In genomic region chrV:1164196-1164691, ce11 we compare ENCODE assay signal across 5 worm cellular contexts.
TF ChIP-seq lines count a peak whose summit lies in the region.

T21H3.5 (minus strand) TSS chrV:1164293.

TF ChIP-seq in whole organism, L1 larva, 84 proteins besides CTCF, POLR2A, EP300 and RAD21:
- TF ChIP-seq blmp-1 (tag; optimal IDR thresholded peaks at IDR 0.05; lab: Kevin White, UChicago) (peak; percentile 33), snu-23 (GFP tag; optimal IDR thresholded peaks at IDR 0.05; lab: Kevin White, UChicago) (no peak), nhr-11 (tag; optimal IDR thresholded peaks at IDR 0.05; lab: Kevin White, UChicago) (no peak), rnt-1 (tag; optimal IDR thresholded peaks at IDR 0.05; lab: Kevin White, UChicago) (no peak), elt-3 (tag; optimal IDR thresholded peaks at IDR 0.05; lab: Kevin White, UChicago) (no peak)

TF ChIP-seq in whole organism, L3 larva, 47 proteins besides CTCF, POLR2A, EP300 and RAD21:
- TF ChIP-seq ztf-4 (tag; optimal IDR thresholded peaks at IDR 0.05; lab: Kevin White, UChicago) = no peak
- TF ChIP-seq nhr-25 (tag; optimal IDR thresholded peaks at IDR 0.05; lab: Kevin White, UChicago) = peak; percentile 12

TF ChIP-seq in whole organism, L4 larva, 104 proteins besides CTCF, POLR2A, EP300 and RAD21:
- no peak for TF ChIP-seq spr-3 (GFP tag; optimal IDR thresholded peaks at IDR 0.05; lab: Kevin White, UChicago)
- TF ChIP-seq F49E8.2 (tag; optimal IDR thresholded peaks at IDR 0.05; lab: Kevin White, UChicago; ENCODE audit: borderline replicate concordance) = no peak
- TF ChIP-seq attf-4 (tag; optimal IDR thresholded peaks at IDR 0.05; lab: Kevin White, UChicago) = no peak
- TF ChIP-seq mxl-3 (GFP tag; optimal IDR thresholded peaks at IDR 0.05; lab: Kevin White, UChicago) = peak; percentile 66
- no peak for TF ChIP-seq dve-1 (tag; optimal IDR thresholded peaks at IDR 0.05; lab: Kevin White, UChicago; ENCODE audit: insufficient read depth)
- no peak for TF ChIP-seq ceh-20 (GFP tag; IDR thresholded peaks at IDR 0.05; lab: Robert Waterston, UW)
- TF ChIP-seq egl-43 (GFP tag; IDR thresholded peaks at IDR 0.05; lab: Robert Waterston, UW) = no peak
- no peak for TF ChIP-seq nhr-41 (GFP tag; IDR thresholded peaks at IDR 0.05; lab: Robert Waterston, UW)
- TF ChIP-seq F26F4.8 (GFP tag; conservative IDR thresholded peaks at IDR 0.05; lab: Robert Waterston, UW) = no peak
- TF ChIP-seq hlh-11 (tag; optimal IDR thresholded peaks at IDR 0.05; lab: Kevin White, UChicago) = peak; percentile 18
- no peak for TF ChIP-seq mdt-29 (GFP tag; IDR thresholded peaks at IDR 0.05; lab: Robert Waterston, UW)
- TF ChIP-seq D1046.2 (GFP tag; IDR thresholded peaks at IDR 0.05; lab: Robert Waterston, UW) = no peak
- no peak for TF ChIP-seq fos-1 (tag; optimal IDR thresholded peaks at IDR 0.05; lab: Kevin White, UChicago)
- peak; percentile 32; the same call in 1 of the 2 replicates for TF ChIP-seq set-16 (GFP tag; IDR thresholded peaks at IDR 0.05; lab: Robert Waterston, UW)
- no peak for TF ChIP-seq sdz-12 (GFP tag; optimal IDR thresholded peaks at IDR 0.05; lab: Kevin White, UChicago)
- TF ChIP-seq unc-62 (GFP tag; optimal IDR thresholded peaks at IDR 0.05 in 1 of 2; lab: Kevin White, UChicago) = peak in 1 of 2 experiments; percentile 91
- TF ChIP-seq unc-62 (tag; optimal IDR thresholded peaks at IDR 0.05; lab: Kevin White, UChicago) = no peak
- TF ChIP-seq lsy-2 (tag; optimal IDR thresholded peaks at IDR 0.05; lab: Kevin White, UChicago) = no peak
- TF ChIP-seq madf-9 (GFP tag; conservative IDR thresholded peaks at IDR 0.05; lab: Robert Waterston, UW) = no peak
- no peak for TF ChIP-seq nhr-237 (tag; optimal IDR thresholded peaks at IDR 0.05; lab: Kevin White, UChicago)
- TF ChIP-seq ceh-62 (tag; optimal IDR thresholded peaks at IDR 0.05; lab: Kevin White, UChicago) = no peak
- TF ChIP-seq madf-5 (GFP tag; IDR thresholded peaks at IDR 0.05; lab: Robert Waterston, UW) = no peak
- no peak for TF ChIP-seq ZK337.2 (GFP tag; IDR thresholded peaks at IDR 0.05; lab: Robert Waterston, UW)
- TF ChIP-seq php-3 (GFP tag; IDR thresholded peaks at IDR 0.05; lab: Robert Waterston, UW) = no peak
- TF ChIP-seq nhr-10 (tag; optimal IDR thresholded peaks at IDR 0.05; lab: Kevin White, UChicago) = no peak
- TF ChIP-seq nhr-111 (GFP tag; optimal IDR thresholded peaks at IDR 0.05; lab: Kevin White, UChicago) = no peak
- no peak for TF ChIP-seq mes-2 (tag; optimal IDR thresholded peaks at IDR 0.05; lab: Kevin White, UChicago; ENCODE audit: poor library complexity, severe bottlenecking)

TF ChIP-seq in whole organism, mixed stage, embryonic, 35 proteins besides CTCF, POLR2A, EP300 and RAD21:
- TF ChIP-seq mls-2 (tag; optimal IDR thresholded peaks at IDR 0.05; lab: Kevin White, UChicago) (no peak), unc-62 (GFP tag; optimal IDR thresholded peaks at IDR 0.05; lab: Kevin White, UChicago) (no peak), ham-2 (GFP tag; optimal IDR thresholded peaks at IDR 0.05; lab: Kevin White, UChicago) (peak; percentile 87), nhr-12 (tag; optimal IDR thresholded peaks at IDR 0.05; lab: Kevin White, UChicago) (no peak), ztf-11 (tag; optimal IDR thresholded peaks at IDR 0.05; lab: Kevin White, UChicago) (no peak), nhr-76 (tag; optimal IDR thresholded peaks at IDR 0.05; lab: Kevin White, UChicago) (no peak), flh-1 (GFP tag; optimal IDR thresholded peaks at IDR 0.05; lab: Kevin White, UChicago) (no peak)

TF ChIP-seq in whole organism, young adult, 124 proteins besides CTCF, POLR2A, EP300 and RAD21:
- TF ChIP-seq rpc-1 (optimal IDR thresholded peaks at IDR 0.05; lab: Kevin White, UChicago) (no peak), rpc-1 (tag; optimal IDR thresholded peaks at IDR 0.05; lab: Kevin White, UChicago) (no peak), atf-7 (tag; optimal IDR thresholded peaks at IDR 0.05; lab: Kevin White, UChicago) (no peak), Y56A3A.18 (GFP tag; IDR thresholded peaks at IDR 0.05; lab: Robert Waterston, UW) (no peak), lin-54 (GFP tag; optimal IDR thresholded peaks at IDR 0.05; lab: Kevin White, UChicago) (no peak), nhr-120 (GFP tag; IDR thresholded peaks at IDR 0.05; lab: Robert Waterston, UW) (no peak), zfh-2 (GFP tag; conservative IDR thresholded peaks at IDR 0.05; lab: Robert Waterston, UW) (0 out of 2 replicates have a peak, but pooled peaks have one; percentile 22)
TF ChIP-seq in whole organism, young adult: peak in this region for 1.
